Fruit fly (Drosophila melanogaster) whole organism, prepupa: Measurements from ENCODE around the gene CG13045.

Experiments used
- CG10631 ChIP-seq: fragments of 200-800 bp; sonication (Bioruptor generic); optimal IDR thresholded peaks from 2 replicates; lab custom pipeline; 2016; ENCODE audit warnings: missing biosample characterization, missing genetic modification characterization
- CG10669 ChIP-seq: fragments of 200-800 bp; sonication (Bioruptor generic); optimal IDR thresholded peaks from 3 replicates; lab custom pipeline; 2018; ENCODE audit warnings: missing biosample characterization, mild to moderate bottlenecking, missing genetic modification characterization, moderate library complexity
- CG11294 ChIP-seq: fragments of 200-800 bp; sonication (Bioruptor generic); IDR thresholded peaks from 2 replicates; pipeline ENCODE4 v1.3.6; 2022; ENCODE audit warnings: missing biosample characterization, missing genetic modification characterization
- CG1621 ChIP-seq: fragments of 200-800 bp; sonication (Bioruptor generic); optimal IDR thresholded peaks from 3 replicates; lab custom pipeline; 2018; ENCODE audit warnings: missing biosample characterization, mild to moderate bottlenecking, missing genetic modification characterization
- CG3032 ChIP-seq: fragments of 200-800 bp; optimal IDR thresholded peaks from 2 replicates; lab custom pipeline; 2019; ENCODE audit warnings: missing biosample characterization, mild to moderate bottlenecking, missing genetic modification characterization, moderate library complexity
- CG32006 ChIP-seq: fragments of 200-800 bp; sonication (Bioruptor generic); optimal IDR thresholded peaks from 3 replicates; lab custom pipeline; 2017; ENCODE audit warnings: missing biosample characterization, mild to moderate bottlenecking, missing genetic modification characterization
- CG4318 ChIP-seq: fragments of 200-800 bp; sonication (Bioruptor generic); optimal IDR thresholded peaks from 3 replicates; lab custom pipeline; 2017; ENCODE audit warnings: missing biosample characterization, mild to moderate bottlenecking, missing genetic modification characterization
- CG6163 ChIP-seq: fragments of 200-800 bp; sonication (Bioruptor generic); IDR thresholded peaks from 3 replicates; pipeline ENCODE4 v1.3.6; 2022; ENCODE audit warnings: missing biosample characterization, missing genetic modification characterization
- CG6276 ChIP-seq: fragments of 200-800 bp; sonication (Bioruptor generic); optimal IDR thresholded peaks from 2 replicates; lab custom pipeline; 2017; ENCODE audit warnings: missing biosample characterization, mild to moderate bottlenecking, missing genetic modification characterization
- CG6792 ChIP-seq: fragments of 200-800 bp; sonication (Bioruptor generic); optimal IDR thresholded peaks from 3 replicates; lab custom pipeline; 2016; ENCODE audit warnings: missing biosample characterization, missing genetic modification characterization
- CG6808 ChIP-seq: fragments of 200-800 bp; sonication (Bioruptor generic); optimal IDR thresholded peaks from 3 replicates; lab custom pipeline; 2017; ENCODE audit warnings: missing biosample characterization, missing genetic modification characterization, mild to moderate bottlenecking, moderate library complexity, missing genetic modification reagents
- CG6854 ChIP-seq: fragments of 200-800 bp; sonication (Bioruptor generic); optimal IDR thresholded peaks from 2 replicates; lab custom pipeline; 2017; ENCODE audit warnings: missing biosample characterization, mild to moderate bottlenecking, missing genetic modification characterization
- CG7368 ChIP-seq: fragments of 200-800 bp; sonication (Bioruptor generic); optimal IDR thresholded peaks from 3 replicates; lab custom pipeline; 2016; ENCODE audit warnings: missing biosample characterization, missing genetic modification characterization
- Eip75B ChIP-seq: fragments of 200-800 bp; sonication (Bioruptor generic); optimal IDR thresholded peaks from 3 replicates; lab custom pipeline; 2016; ENCODE audit warnings: missing biosample characterization, missing genetic modification characterization
- Eip78C ChIP-seq: fragments of 200-800 bp; sonication (Bioruptor generic); peaks from one replicate; lab custom pipeline; 2016; ENCODE audit warnings: missing biosample characterization, missing genetic modification characterization
- Eip93F ChIP-seq: fragments of 200-800 bp; sonication (Bioruptor generic); optimal IDR thresholded peaks from 2 replicates; lab custom pipeline; 2016; ENCODE audit warnings: missing biosample characterization, mild to moderate bottlenecking, missing genetic modification characterization
- Ets96B ChIP-seq: fragments of 200-800 bp; optimal IDR thresholded peaks from 2 replicates; lab custom pipeline; 2019; ENCODE audit warnings: missing biosample characterization, mild to moderate bottlenecking, missing genetic modification characterization, moderate library complexity
- Met ChIP-seq: fragments of 200-800 bp; sonication (Bioruptor generic); optimal IDR thresholded peaks from 3 replicates; lab custom pipeline; 2016; ENCODE audit warnings: missing biosample characterization, missing genetic modification characterization
- OdsH ChIP-seq: fragments of 200-800 bp; sonication (Bioruptor generic); optimal IDR thresholded peaks from 3 replicates; lab custom pipeline; 2016; ENCODE audit warnings: missing biosample characterization, missing genetic modification characterization
- Smox ChIP-seq: fragments of 200-800 bp; sonication (Bioruptor generic); optimal IDR thresholded peaks from 3 replicates; lab custom pipeline; 2016; ENCODE audit warnings: missing biosample characterization, missing genetic modification characterization
- Sox102F ChIP-seq: fragments of 200-800 bp; sonication (Bioruptor generic); optimal IDR thresholded peaks from 2 replicates; lab custom pipeline; 2016; ENCODE audit warnings: missing biosample characterization, mild to moderate bottlenecking, missing genetic modification characterization
- Sox14 ChIP-seq: fragments of 200-800 bp; sonication (Bioruptor generic); optimal IDR thresholded peaks from 3 replicates; lab custom pipeline; 2016; ENCODE audit warnings: missing biosample characterization, missing genetic modification characterization
- Sox15 ChIP-seq: fragments of 200-800 bp; sonication (Bioruptor generic); optimal IDR thresholded peaks from 3 replicates; lab custom pipeline; 2016; ENCODE audit warnings: missing biosample characterization, missing genetic modification characterization
- achi ChIP-seq: fragments of 200-800 bp; sonication (Bioruptor generic); optimal IDR thresholded peaks from 3 replicates; lab custom pipeline; 2016; ENCODE audit warnings: missing biosample characterization, missing genetic modification characterization
- acj6 ChIP-seq: fragments of 200-800 bp; sonication (Bioruptor generic); optimal IDR thresholded peaks from 3 replicates; lab custom pipeline; 2016; ENCODE audit warnings: missing biosample characterization, missing genetic modification characterization
- cyc ChIP-seq: fragments of 200-800 bp; sonication (Bioruptor generic); optimal IDR thresholded peaks from 3 replicates; lab custom pipeline; 2016; ENCODE audit warnings: missing biosample characterization, missing genetic modification characterization
- dsx ChIP-seq: fragments of 200-800 bp; optimal IDR thresholded peaks from 3 replicates; lab custom pipeline; 2019; ENCODE audit warnings: missing biosample characterization, mild to moderate bottlenecking, missing genetic modification characterization, moderate library complexity; ENCODE audit not compliant: poor library complexity, severe bottlenecking
- eg ChIP-seq: fragments of 200-800 bp; sonication (Bioruptor generic); IDR thresholded peaks from 3 replicates; pipeline ENCODE4 v1.3.6; 2022; ENCODE audit warnings: missing biosample characterization, missing genetic modification characterization
- esn ChIP-seq: fragments of 200-800 bp; sonication (Bioruptor generic); optimal IDR thresholded peaks from 2 replicates; lab custom pipeline; 2016; ENCODE audit warnings: missing biosample characterization, mild to moderate bottlenecking, missing genetic modification characterization, moderate library complexity
- fd59A ChIP-seq: fragments of 200-800 bp; sonication (Bioruptor generic); optimal IDR thresholded peaks from 2 replicates; lab custom pipeline; 2017; ENCODE audit warnings: missing biosample characterization, mild to moderate bottlenecking, missing genetic modification characterization, missing genetic modification reagents
- fd85E ChIP-seq: fragments of 200-800 bp; sonication (Bioruptor generic); optimal IDR thresholded peaks from 3 replicates; lab custom pipeline; 2016; ENCODE audit warnings: missing biosample characterization, missing genetic modification characterization
- pdm3 ChIP-seq: fragments of 200-800 bp; sonication (Bioruptor generic); optimal IDR thresholded peaks from 3 replicates; lab custom pipeline; 2016; ENCODE audit warnings: missing biosample characterization, missing genetic modification characterization
- salr ChIP-seq, 2 experiments: fragments of 200-800 bp; sonication (Bioruptor generic); optimal IDR thresholded peaks; 3 replicates each; lab custom pipeline; 2016 to 2018; ENCODE audit warnings: missing biosample characterization in 2 of 2, missing genetic modification characterization in 2 of 2, mild to moderate bottlenecking in 1 of 2
- spab ChIP-seq: fragments of 200-800 bp; sonication (Bioruptor generic); optimal IDR thresholded peaks from 2 replicates; lab custom pipeline; 2017; ENCODE audit warnings: missing biosample characterization, mild to moderate bottlenecking, missing genetic modification characterization, missing genetic modification reagents
- ss ChIP-seq, 2 experiments: fragments of 200-800 bp; sonication (Bioruptor generic); optimal IDR thresholded peaks; 2 replicates in 1 of 2; 3 replicates in 1 of 2; lab custom pipeline; 2017 to 2018; ENCODE audit warnings: mild to moderate bottlenecking in 2 of 2, missing biosample characterization in 2 of 2, missing genetic modification characterization in 2 of 2, moderate library complexity in 1 of 2
- svp ChIP-seq: fragments of 200-800 bp; sonication (Bioruptor generic); peaks from one replicate; lab custom pipeline; 2016; ENCODE audit warnings: missing biosample characterization, missing genetic modification characterization
- topi ChIP-seq: fragments of 200-800 bp; sonication (Bioruptor generic); optimal IDR thresholded peaks from 3 replicates; lab custom pipeline; 2016; ENCODE audit warnings: missing biosample characterization, missing genetic modification characterization
- vri ChIP-seq: fragments of 200-800 bp; sonication (Bioruptor generic); optimal IDR thresholded peaks from 3 replicates; lab custom pipeline; 2016; ENCODE audit warnings: missing biosample characterization, mild to moderate bottlenecking, missing genetic modification characterization

Gene CG13045

DNA sequence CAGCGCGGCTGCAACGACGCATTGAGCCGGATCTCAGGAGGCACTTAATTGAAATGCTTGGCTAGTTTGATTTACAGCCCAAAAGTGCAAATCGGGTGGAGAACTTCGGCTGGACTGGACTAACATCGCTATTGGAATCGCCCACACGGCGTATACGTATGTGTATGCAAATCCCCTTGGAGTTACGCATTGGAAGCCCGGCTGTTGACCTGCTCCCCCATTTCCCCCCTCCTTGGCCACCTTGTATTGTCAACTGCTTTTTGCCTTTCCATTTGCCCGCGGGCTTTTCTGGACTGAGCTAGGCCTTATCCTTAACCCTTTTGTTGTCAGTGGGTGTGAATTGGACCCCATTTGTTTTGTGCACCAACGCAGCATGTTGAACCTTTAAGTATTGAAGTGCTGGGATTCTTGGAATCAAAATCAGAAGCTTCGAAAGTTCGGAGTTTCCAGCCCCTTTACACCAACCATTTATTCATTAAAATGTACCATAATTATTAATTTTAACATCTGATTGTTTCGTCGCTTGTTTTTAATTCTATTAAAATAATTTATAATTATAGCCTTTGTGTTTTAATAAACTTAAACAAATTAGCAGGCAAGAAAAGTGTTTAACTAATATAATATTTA lies 15.2 kb downstream of the CG13045 start (continued):
- no peak for TF ChIP-seq achi (GFP tag; lab: Kevin White, UChicago)
- TF ChIP-seq, all 60 proteins: peak for 9

DNA sequence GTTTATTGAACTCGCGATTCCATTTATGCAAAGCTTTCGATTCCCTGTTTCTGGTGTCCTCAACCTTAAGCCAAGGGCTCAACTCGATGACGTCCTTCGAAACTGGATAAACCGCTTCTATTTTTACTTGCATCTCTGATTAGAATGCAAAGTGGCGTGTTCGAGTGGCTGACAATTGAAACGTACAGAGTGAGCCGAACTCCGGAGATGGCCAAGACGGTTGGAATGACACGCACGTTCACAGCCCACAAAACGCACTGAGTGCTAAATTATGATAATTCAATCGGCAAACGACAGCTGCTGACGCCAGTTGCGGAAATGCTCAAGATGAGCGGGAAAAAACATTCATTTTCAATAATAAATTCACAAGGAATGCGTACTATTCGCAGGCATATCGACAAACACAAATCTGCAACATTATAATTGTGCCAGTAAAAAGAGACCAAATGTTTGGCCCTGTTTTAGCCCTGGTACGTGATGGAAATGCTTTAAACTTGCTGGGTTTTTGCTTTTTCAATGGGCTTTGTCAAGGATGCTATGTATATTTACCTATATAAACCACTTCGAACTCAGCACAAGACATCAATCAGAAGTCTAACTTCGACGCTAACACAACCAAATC lies 18.3 kb downstream of the CG13045 start, which contains the start of gene CG13066:
TSS of gene CG13066 (plus strand) at position 572 of the 622 bp plus-strand sequence.
- no peak for TF ChIP-seq fd85E (GFP tag; lab: Kevin White, UChicago)
- no peak for TF ChIP-seq Sox14 (GFP tag; lab: Kevin White, UChicago)
- peak in 1 of 2 experiments; percentile 79 for TF ChIP-seq ss (GFP tag; optimal IDR thresholded peaks at IDR 0.05; lab: Kevin White, UChicago)

DNA sequence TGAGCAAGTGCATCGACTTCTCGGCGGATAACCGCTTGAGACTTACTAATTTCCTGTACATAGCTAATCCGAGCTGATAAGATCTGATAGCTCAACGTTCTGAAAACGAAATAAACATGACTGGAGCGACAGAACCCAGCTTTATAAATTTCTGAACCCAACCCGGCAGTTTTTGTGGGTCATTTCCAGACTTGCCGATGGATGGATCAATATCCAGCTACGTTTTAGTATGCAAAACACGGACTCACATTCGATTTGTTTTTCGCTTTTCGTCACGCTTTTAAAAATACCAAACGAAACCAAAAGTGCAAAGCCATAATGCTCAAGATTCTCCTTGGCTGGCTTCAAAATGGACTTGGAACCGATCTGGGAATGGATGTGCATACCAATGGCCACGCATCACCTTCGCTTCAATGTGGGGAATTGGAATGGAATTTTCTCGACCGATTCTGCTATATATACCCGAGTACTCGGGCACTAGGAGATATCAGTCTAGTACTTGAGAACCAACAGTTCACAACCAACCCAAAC lies 19.9 kb downstream of the CG13045 start, which contains the start of the genes CG34248 and CG13067:
TSS of gene CG34248 (minus strand) at position 101 of the 531 bp plus-strand sequence.
TSS of gene CG13067 (plus strand) at position 481 of the 531 bp plus-strand sequence.
- TF ChIP-seq fd59A (GFP tag; lab: Kevin White, UChicago) = no peak

DNA sequence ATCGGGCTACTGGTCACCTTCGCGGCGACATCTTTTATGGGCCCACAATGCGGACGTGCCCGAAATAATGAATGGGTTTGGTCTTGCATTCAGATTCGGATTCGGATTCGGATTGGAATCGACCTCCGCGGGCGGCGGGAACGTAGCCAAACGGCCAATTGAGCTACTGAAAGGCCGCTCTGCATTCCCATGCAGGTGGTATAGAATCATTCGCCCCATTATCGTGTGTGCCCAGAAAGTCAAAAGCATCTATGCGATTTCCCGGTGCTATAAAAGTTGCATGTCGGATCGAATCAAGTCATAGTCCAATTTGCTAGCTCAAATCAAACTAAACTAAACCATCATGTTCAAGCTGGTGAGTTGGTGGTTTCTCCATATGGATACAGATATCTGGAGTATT lies 21.7 kb downstream of the CG13045 start, which contains the start of gene CG13068:
TSS of gene CG13068 (plus strand) at position 301 of the 400 bp plus-strand sequence.
- TF ChIP-seq ss (GFP tag; optimal IDR thresholded peaks at IDR 0.05; lab: Kevin White, UChicago) (no peak), acj6 (GFP tag; lab: Kevin White, UChicago) (no peak), Sox102F (GFP tag; lab: Kevin White, UChicago) (no peak), dsx (GFP tag; lab: Kevin White, UChicago) (no peak), Eip78C (GFP tag; lab: Kevin White, UChicago) (no peak), CG32006 (GFP tag; lab: Kevin White, UChicago) (no peak), esn (no peak), spab (no peak), OdsH (no peak), Smox (no peak), Sox15 (GFP tag; lab: Kevin White, UChicago) (no peak), CG4318 (GFP tag; lab: Kevin White, UChicago) (no peak), Eip93F (GFP tag; lab: Kevin White, UChicago) (no peak), vri (GFP tag; lab: Kevin White, UChicago) (no peak), fd59A (GFP tag; lab: Kevin White, UChicago) (no peak), CG6808 (GFP tag; lab: Kevin White, UChicago) (no peak), Eip75B (no peak)

DNA sequence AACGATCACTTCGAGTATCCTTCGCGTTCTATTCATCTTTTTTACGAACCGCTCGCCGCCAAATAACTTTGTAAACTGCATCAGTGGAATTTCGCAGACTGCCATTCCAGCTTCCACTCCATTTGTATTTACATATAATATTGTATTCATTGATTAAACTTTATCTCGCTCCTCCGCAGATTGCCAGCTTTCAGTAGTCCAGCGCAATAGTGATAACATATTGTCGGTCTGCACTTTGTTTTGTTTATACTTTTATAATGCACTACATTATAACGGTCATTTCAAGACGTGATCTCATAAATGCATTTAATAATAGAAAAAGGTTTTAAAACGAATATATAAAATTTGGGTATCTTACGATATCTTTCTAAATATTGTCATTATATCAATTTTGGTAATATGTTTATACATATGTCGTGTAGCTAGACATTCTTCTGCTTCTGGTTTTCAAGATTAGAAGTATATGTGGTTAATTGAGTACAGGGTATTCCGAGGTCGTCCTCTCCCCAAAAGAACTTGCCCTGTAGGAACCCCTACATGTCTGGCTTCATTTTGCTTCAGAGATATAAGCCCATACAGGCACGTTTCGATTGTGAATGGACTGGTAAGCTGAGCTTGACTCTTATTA lies 22.5 kb downstream of the CG13045 start, which contains the start of gene CG4950:
TSS of gene CG4950 (minus strand) at position 51 of the 628 bp plus-strand sequence.
- TF ChIP-seq CG7368 (GFP tag; lab: Kevin White, UChicago) (no peak), Eip78C (GFP tag; lab: Kevin White, UChicago) (peak; percentile 87), spab (peak; percentile 50), CG1621 (tag; lab: Kevin White, UChicago) (no peak), fd59A (GFP tag; lab: Kevin White, UChicago) (peak; percentile 33), Sox14 (GFP tag; lab: Kevin White, UChicago) (peak; percentile 44), eg (GFP tag; lab: Robert Waterston, UW) (no peak), Ets96B (peak; percentile 59), CG6854 (GFP tag; lab: Kevin White, UChicago) (no peak), CG10669 (GFP tag; lab: Kevin White, UChicago) (peak; percentile 56), salr (GFP tag; optimal IDR thresholded peaks at IDR 0.05; lab: Kevin White, UChicago) (no peak), CG6163 (0 out of 3 replicates have a peak, but pooled peaks have one; percentile 20), CG10631 (GFP tag; lab: Kevin White, UChicago) (no peak), svp (GFP tag; lab: Kevin White, UChicago) (peak; percentile 74), achi (GFP tag; lab: Kevin White, UChicago) (peak; percentile 31), CG6276 (GFP tag; lab: Kevin White, UChicago) (peak; percentile 25), cyc (GFP tag; lab: Kevin White, UChicago) (no peak), CG11294 (GFP tag; lab: Robert Waterston, UW) (no peak), pdm3 (GFP tag; lab: Kevin White, UChicago) (peak; percentile 47), Eip75B (peak; percentile 39), acj6 (GFP tag; lab: Kevin White, UChicago) (peak; percentile 8), CG6792 (GFP tag; lab: Kevin White, UChicago) (peak; percentile 26), ss (GFP tag; optimal IDR thresholded peaks at IDR 0.05; lab: Kevin White, UChicago) (peak; percentile 18 to 61), topi (peak; percentile 27), Met (GFP tag; lab: Kevin White, UChicago) (peak; percentile 33), vri (GFP tag; lab: Kevin White, UChicago) (no peak), CG3032 (tag; lab: Kevin White, UChicago) (peak; percentile 69)
